Worm (Caenorhabditis elegans): Measurements from ENCODE around the gene F43H9.4.

Gene F43H9.4

ce11 chrV:8031121-8031520 lies 4.6 kb downstream of the F43H9.4 start, which contains the start of gene vars-1 (continued):
- TF ChIP-seq F49E8.2 (tag; optimal IDR thresholded peaks at IDR 0.05; ENCODE audit: insufficient read depth) (peak; percentile 77), F10E7.11 (tag; optimal IDR thresholded peaks at IDR 0.05) (no peak), ekl-4 (GFP tag; IDR thresholded peaks at IDR 0.05) (0 out of 2 replicates have a peak, but pooled peaks have one; percentile 47), gei-17 (GFP tag; optimal IDR thresholded peaks at IDR 0.05) (no peak), ceh-40 (GFP tag; IDR thresholded peaks at IDR 0.05) (no peak), dpl-1 (GFP tag; optimal IDR thresholded peaks at IDR 0.05) (peak; percentile 42), hsf-1 (GFP tag; IDR thresholded peaks at IDR 0.05) (peak; percentile 82), fkh-3 (tag; optimal IDR thresholded peaks at IDR 0.05) (no peak), nfya-2 (GFP tag; IDR thresholded peaks at IDR 0.05) (no peak), athp-1 (tag; optimal IDR thresholded peaks at IDR 0.05) (no peak), Y56A3A.18 (GFP tag; IDR thresholded peaks at IDR 0.05) (0 out of 2 replicates have a peak, but pooled peaks have one; percentile 26), mes-4 (tag; optimal IDR thresholded peaks at IDR 0.05) (no peak), hlh-12 (tag; optimal IDR thresholded peaks at IDR 0.05) (no peak), F57C9.4 (tag; optimal IDR thresholded peaks at IDR 0.05) (no peak), C17E4.6 (GFP tag; IDR thresholded peaks at IDR 0.05) (no peak), K12H6.12 (tag; optimal IDR thresholded peaks at IDR 0.05) (no peak), lag-1 (GFP tag; IDR thresholded peaks at IDR 0.05) (no peak), die-1 (tag; optimal IDR thresholded peaks at IDR 0.05) (no peak), ztf-6 (GFP tag; IDR thresholded peaks at IDR 0.05) (no peak), nfya-1 (tag; optimal IDR thresholded peaks at IDR 0.05; ENCODE audit: borderline replicate concordance, insufficient read depth) (no peak), F37B4.10 (GFP tag; IDR thresholded peaks at IDR 0.05) (no peak), zim-3 (tag; optimal IDR thresholded peaks at IDR 0.05) (no peak), lin-40 (tag; optimal IDR thresholded peaks at IDR 0.05) (no peak), madf-3 (GFP tag; IDR thresholded peaks at IDR 0.05) (0 out of 2 replicates have a peak, but pooled peaks have one; percentile 3), madf-8 (GFP tag; conservative IDR thresholded peaks at IDR 0.05) (no peak), xnd-1 (tag; optimal IDR thresholded peaks at IDR 0.05) (peak; percentile 46), tbx-9 (tag; optimal IDR thresholded peaks at IDR 0.05; ENCODE audit: borderline replicate concordance) (no peak), B0336.3 (GFP tag; IDR thresholded peaks at IDR 0.05) (peak; percentile 55), him-1 (tag; optimal IDR thresholded peaks at IDR 0.05) (no peak), snpc-3.4 (tag; optimal IDR thresholded peaks at IDR 0.05) (no peak), ZK185.1 (tag; optimal IDR thresholded peaks at IDR 0.05; ENCODE audit: poor library complexity, severe bottlenecking) (no peak), aptf-3 (GFP tag; IDR thresholded peaks at IDR 0.05) (no peak), nhr-90 (tag; optimal IDR thresholded peaks at IDR 0.05) (no peak), rcor-1 (GFP tag; IDR thresholded peaks at IDR 0.05) (no peak), dox-1 (GFP tag; IDR thresholded peaks at IDR 0.05) (no peak), sea-2 (GFP tag; IDR thresholded peaks at IDR 0.05) (no peak), Y53F4B.3 (GFP tag; IDR thresholded peaks at IDR 0.05) (no peak), hmg-20 (GFP tag; IDR thresholded peaks at IDR 0.05) (no peak), unc-130 (GFP tag; optimal IDR thresholded peaks at IDR 0.05) (no peak), Y79H2A.3 (GFP tag; conservative IDR thresholded peaks at IDR 0.05) (no peak), egrh-3 (GFP tag; IDR thresholded peaks at IDR 0.05) (no peak), repo-1 (tag; optimal IDR thresholded peaks at IDR 0.05) (no peak), dpff-1 (tag; optimal IDR thresholded peaks at IDR 0.05) (no peak), let-607 (tag; optimal IDR thresholded peaks at IDR 0.05) (no peak), bed-2 (GFP tag; IDR thresholded peaks at IDR 0.05) (no peak), snpc-4 (GFP tag; optimal IDR thresholded peaks at IDR 0.05) (no peak), snpc-4 (tag; optimal IDR thresholded peaks at IDR 0.05) (peak in 2 of 4 experiments; percentile 11 to 50), lin-54 (GFP tag; optimal IDR thresholded peaks at IDR 0.05) (peak; percentile 88), ztf-25 (GFP tag; IDR thresholded peaks at IDR 0.05) (no peak), ztf-26 (tag; optimal IDR thresholded peaks at IDR 0.05) (no peak)
